Worm (Caenorhabditis elegans) whole organism, midembryonic: ENCODE data around the gene eef-1B.2.

Experiments
- T22C8.4 ChIP-seq: fragments of 200-800 bp; sonication (Bioruptor generic); IDR thresholded peaks from 2 replicates; pipeline ENCODE4 v1.3.6; 2022; ENCODE audit warnings: missing genetic modification characterization, missing compliant biosample characterization
- cog-1 ChIP-seq: sonication (generic microtip); optimal IDR thresholded peaks from 2 replicates; lab custom pipeline; 2016; ENCODE audit warnings: missing genetic modification characterization, missing compliant biosample characterization
- tab-1 ChIP-seq: fragments of 200-800 bp; sonication (Bioruptor generic); IDR thresholded peaks from 2 replicates; pipeline ENCODE4 v1.3.6; 2022; ENCODE audit warnings: missing genetic modification characterization, missing compliant biosample characterization
- ztf-29 ChIP-seq: fragments of 200-800 bp; sonication (Bioruptor generic); IDR thresholded peaks from 2 replicates; pipeline ENCODE4 v1.3.6; 2022; ENCODE audit warnings: missing genetic modification reagents, missing genetic modification characterization, missing compliant biosample characterization

- no peak for TF ChIP-seq ztf-29 (GFP tag; lab: Robert Waterston, UW)
- no peak for TF ChIP-seq tab-1 (GFP tag; lab: Robert Waterston, UW)
- TF ChIP-seq cog-1 (tag; lab: Kevin White, UChicago), result no peak
- no peak for TF ChIP-seq T22C8.4 (GFP tag; lab: Robert Waterston, UW)
Observed at ce11 chrIV:15068818-15069217, 31.7 kb downstream of the eef-1B.2 start, which contains the start of gene srt-48.
